Fruit fly (Drosophila melanogaster): ENCODE data around the gene CG14598.

The CG14598 gene

DNA sequence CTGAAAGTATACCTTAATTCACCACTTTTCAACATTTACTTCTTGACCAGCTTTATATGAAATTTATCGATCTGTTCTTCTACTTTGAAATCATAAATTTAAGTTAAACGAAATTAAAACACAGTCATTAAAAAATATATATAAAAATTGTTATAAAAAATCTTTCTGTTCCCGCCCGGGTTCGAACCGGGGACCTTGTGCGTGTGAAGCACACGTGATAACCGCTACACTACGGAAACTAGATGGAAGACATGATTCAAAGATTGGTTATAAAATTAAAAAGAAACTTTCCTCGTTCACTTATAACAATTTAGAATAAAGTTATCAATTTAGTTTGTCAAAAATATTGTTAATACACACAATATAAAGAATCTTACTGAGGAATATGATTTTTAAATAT lies 32.3 kb downstream of the CG14598 start:
- TF ChIP-seq CG7101 (tag; optimal IDR thresholded peaks at IDR 0.05): no peak
- no peak for TF ChIP-seq pad (GFP tag; optimal IDR thresholded peaks at IDR 0.05)

DNA sequence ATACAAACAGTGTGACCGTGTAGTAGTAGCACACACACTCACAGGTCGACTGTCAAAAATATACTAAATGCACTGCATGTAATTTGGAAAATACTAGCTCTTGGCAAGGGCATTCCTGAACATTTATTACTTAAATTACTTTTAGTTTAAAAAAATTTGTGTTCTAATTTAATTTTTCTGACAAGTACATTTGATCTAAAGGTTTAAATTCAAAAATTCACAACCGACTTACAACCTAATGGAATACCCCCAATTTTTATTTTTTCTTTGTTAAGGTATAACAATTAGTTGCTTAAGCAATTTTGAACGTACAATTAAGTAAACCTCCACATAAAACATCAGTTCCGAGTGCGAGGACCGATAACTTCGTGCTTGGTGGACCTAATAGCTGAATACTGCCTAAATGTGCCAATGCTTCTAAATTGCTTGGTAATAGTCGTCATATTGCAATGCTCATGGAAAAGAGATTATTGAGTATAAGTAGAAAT lies 34.3 kb downstream of the CG14598 start, which contains the start of gene CG1142:
Gene CG1142 (minus strand): TSS at position 15 of the 488 bp plus-strand sequence.
- peak; percentile 84 for TF ChIP-seq ovo (GFP tag; optimal IDR thresholded peaks at IDR 0.05)
- peak; percentile 98 for TF ChIP-seq CG33017 (tag; optimal IDR thresholded peaks at IDR 0.05)
- TF ChIP-seq Clk (GFP tag; optimal IDR thresholded peaks at IDR 0.05): peak; percentile 92
- peak; percentile 94 for TF ChIP-seq CG1620 (GFP tag; optimal IDR thresholded peaks at IDR 0.05)
- TF ChIP-seq cic (GFP tag; optimal IDR thresholded peaks at IDR 0.05): peak; percentile 29
- TF ChIP-seq CG12768 (GFP tag; optimal IDR thresholded peaks at IDR 0.05): peak; percentile 92
- TF ChIP-seq kay (GFP tag; ENCODE audit: borderline replicate concordance): peak; percentile 89
- peak; percentile 94 for TF ChIP-seq CG14711 (tag; optimal IDR thresholded peaks at IDR 0.05)
- TF ChIP-seq Mnt (GFP tag; optimal IDR thresholded peaks at IDR 0.05): peak; percentile 64
- TF ChIP-seq CG7045 (GFP tag; optimal IDR thresholded peaks at IDR 0.05): peak; percentile 98
- peak; percentile 92 for TF ChIP-seq toe (GFP tag; optimal IDR thresholded peaks at IDR 0.05)
- peak; percentile 94 for TF ChIP-seq CG5204 (GFP tag; optimal IDR thresholded peaks at IDR 0.05)
- peak; percentile 94 for TF ChIP-seq CG11617 (GFP tag; optimal IDR thresholded peaks at IDR 0.05)
- no peak for TF ChIP-seq cnc (optimal IDR thresholded peaks at IDR 0.05)
- TF ChIP-seq tj (GFP tag; optimal IDR thresholded peaks at IDR 0.05): peak; percentile 79
- TF ChIP-seq Hr96 (GFP tag; optimal IDR thresholded peaks at IDR 0.05): peak; percentile 89
- peak; percentile 85 for TF ChIP-seq pad (GFP tag; optimal IDR thresholded peaks at IDR 0.05)
- peak; percentile 90 for TF ChIP-seq Crg-1 (GFP tag; optimal IDR thresholded peaks at IDR 0.05)
- TF ChIP-seq bab1 (GFP tag; optimal IDR thresholded peaks at IDR 0.05): peak; percentile 99
- TF ChIP-seq CG7101 (tag; optimal IDR thresholded peaks at IDR 0.05): peak; percentile 97

DNA sequence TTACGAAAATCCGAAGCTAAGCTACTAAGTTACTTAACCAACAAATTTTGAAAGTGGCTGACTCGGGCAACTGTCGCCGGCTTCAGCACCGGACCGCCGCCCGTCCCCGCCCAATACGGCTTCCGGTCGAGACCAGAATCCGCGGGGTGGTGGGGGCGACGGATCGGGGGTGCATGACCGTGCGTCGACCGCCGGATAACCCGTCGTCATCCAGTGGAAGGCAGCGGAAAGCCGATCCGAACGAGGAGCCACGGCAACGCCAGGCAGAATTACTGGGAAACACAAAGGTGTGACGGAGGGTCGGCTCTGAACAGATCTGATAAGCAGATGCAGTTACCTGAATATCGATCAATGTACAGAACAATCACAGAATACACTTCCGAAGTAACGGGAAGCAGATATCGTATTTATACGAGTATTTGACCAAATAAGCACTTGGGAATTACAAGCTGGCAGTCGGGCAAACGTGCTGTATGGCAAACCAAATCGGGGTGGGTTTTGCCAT lies 35.1 kb downstream of the CG14598 start:
- TF ChIP-seq CG14711 (tag; optimal IDR thresholded peaks at IDR 0.05): peak; percentile 33
- TF ChIP-seq bab1 (GFP tag; optimal IDR thresholded peaks at IDR 0.05): peak; percentile 86
- TF ChIP-seq cnc (optimal IDR thresholded peaks at IDR 0.05): no peak
- peak; percentile 72 for TF ChIP-seq Crg-1 (GFP tag; optimal IDR thresholded peaks at IDR 0.05)
- peak; percentile 79 for TF ChIP-seq CG7101 (tag; optimal IDR thresholded peaks at IDR 0.05)
- TF ChIP-seq CG11617 (GFP tag; optimal IDR thresholded peaks at IDR 0.05): peak; percentile 62
- no peak for TF ChIP-seq kay (GFP tag; ENCODE audit: borderline replicate concordance)
- TF ChIP-seq CG7045 (GFP tag; optimal IDR thresholded peaks at IDR 0.05): peak; percentile 87
- peak; percentile 91 for TF ChIP-seq cic (GFP tag; optimal IDR thresholded peaks at IDR 0.05)
- peak; percentile 74 for TF ChIP-seq CG1620 (GFP tag; optimal IDR thresholded peaks at IDR 0.05)
- TF ChIP-seq ovo (GFP tag; optimal IDR thresholded peaks at IDR 0.05): peak; percentile 87
- peak; percentile 48 for TF ChIP-seq CG5204 (GFP tag; optimal IDR thresholded peaks at IDR 0.05)
- peak; percentile 80 for TF ChIP-seq toe (GFP tag; optimal IDR thresholded peaks at IDR 0.05)
- TF ChIP-seq pad (GFP tag; optimal IDR thresholded peaks at IDR 0.05): peak; percentile 82
- peak; percentile 97 for TF ChIP-seq CG12768 (GFP tag; optimal IDR thresholded peaks at IDR 0.05)
- peak; percentile 71 for TF ChIP-seq CG33017 (tag; optimal IDR thresholded peaks at IDR 0.05)
- peak; percentile 83 for TF ChIP-seq Hr96 (GFP tag; optimal IDR thresholded peaks at IDR 0.05)
- peak; percentile 80 for TF ChIP-seq Mnt (GFP tag; optimal IDR thresholded peaks at IDR 0.05)
- TF ChIP-seq tj (GFP tag; optimal IDR thresholded peaks at IDR 0.05): peak; percentile 94
- peak; percentile 72 for TF ChIP-seq Clk (GFP tag; optimal IDR thresholded peaks at IDR 0.05)

DNA sequence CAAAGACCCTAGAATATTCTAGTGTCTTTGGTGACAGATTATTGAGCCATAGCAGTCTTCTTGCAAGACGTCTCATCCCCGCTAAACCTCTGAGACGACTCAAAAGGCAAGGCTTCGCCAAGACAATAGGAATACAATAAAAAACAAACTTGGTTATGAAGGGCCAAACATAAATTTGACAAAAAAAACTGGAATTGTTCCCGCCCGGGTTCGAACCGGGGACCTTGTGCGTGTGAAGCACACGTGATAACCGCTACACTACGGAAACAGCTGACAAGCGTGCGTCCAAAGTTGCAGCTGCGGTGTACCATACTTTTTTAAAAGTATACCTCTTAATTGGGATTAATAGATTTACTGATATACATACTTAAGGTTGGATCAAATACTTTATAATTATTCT lies 36.1 kb downstream of the CG14598 start:
- TF ChIP-seq cnc (optimal IDR thresholded peaks at IDR 0.05) (no peak), ovo (GFP tag; optimal IDR thresholded peaks at IDR 0.05) (no peak), toe (GFP tag; optimal IDR thresholded peaks at IDR 0.05) (no peak), CG11617 (GFP tag; optimal IDR thresholded peaks at IDR 0.05) (no peak), tj (GFP tag; optimal IDR thresholded peaks at IDR 0.05) (no peak), CG12768 (GFP tag; optimal IDR thresholded peaks at IDR 0.05) (no peak), Hr96 (GFP tag; optimal IDR thresholded peaks at IDR 0.05) (no peak), Crg-1 (GFP tag; optimal IDR thresholded peaks at IDR 0.05) (no peak), Clk (GFP tag; optimal IDR thresholded peaks at IDR 0.05) (no peak), CG5204 (GFP tag; optimal IDR thresholded peaks at IDR 0.05) (no peak), cic (GFP tag; optimal IDR thresholded peaks at IDR 0.05) (no peak), Mnt (GFP tag; optimal IDR thresholded peaks at IDR 0.05) (no peak), CG14711 (tag; optimal IDR thresholded peaks at IDR 0.05) (no peak), bab1 (GFP tag; optimal IDR thresholded peaks at IDR 0.05) (no peak), CG7101 (tag; optimal IDR thresholded peaks at IDR 0.05) (no peak), CG1620 (GFP tag; optimal IDR thresholded peaks at IDR 0.05) (no peak)

DNA sequence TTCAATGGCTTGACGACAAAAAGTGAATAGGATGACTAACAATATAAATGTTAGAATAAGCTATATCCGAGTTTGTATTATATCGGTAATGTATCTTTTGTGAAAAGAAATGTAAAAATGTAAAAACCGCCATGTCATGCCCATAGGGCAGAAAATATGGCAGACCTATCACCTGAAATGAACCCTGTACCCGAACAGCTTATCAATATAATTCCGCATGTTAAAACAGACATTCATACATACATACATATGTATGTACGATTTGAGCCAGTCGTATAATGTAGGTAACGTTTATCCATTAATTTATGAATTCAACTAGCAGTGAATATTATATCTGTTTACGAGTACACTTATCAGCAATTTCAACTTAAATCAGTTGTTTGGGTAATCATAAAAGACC lies 50.3 kb downstream of the CG14598 start:
- TF ChIP-seq cnc (optimal IDR thresholded peaks at IDR 0.05): peak; percentile 17 to 92
- TF ChIP-seq CG12768 (GFP tag; optimal IDR thresholded peaks at IDR 0.05): no peak
- TF ChIP-seq tj (GFP tag; optimal IDR thresholded peaks at IDR 0.05): peak; percentile 33

DNA sequence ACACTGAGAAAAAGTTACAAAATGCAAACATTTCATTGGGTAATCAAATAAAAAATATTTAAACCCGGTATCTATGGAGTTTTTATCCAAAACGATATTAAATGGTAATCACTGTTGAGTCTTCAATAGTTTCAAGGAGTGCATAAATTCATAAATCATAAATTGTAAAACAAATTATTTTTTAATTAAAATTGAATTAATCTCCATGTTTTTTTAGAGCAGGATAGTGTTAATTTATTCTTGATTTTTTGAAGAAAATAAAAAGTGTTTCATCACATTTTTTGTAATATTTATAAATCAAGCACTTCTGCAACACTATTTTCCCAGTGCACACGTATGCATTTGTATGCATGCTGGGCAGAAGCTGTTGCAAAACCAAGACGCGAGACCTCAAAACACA lies 51.3 kb downstream of the CG14598 start:
- TF ChIP-seq bab1 (GFP tag; optimal IDR thresholded peaks at IDR 0.05): peak; percentile 48
- TF ChIP-seq cnc (optimal IDR thresholded peaks at IDR 0.05): no peak
- no peak for TF ChIP-seq toe (GFP tag; optimal IDR thresholded peaks at IDR 0.05)

DNA sequence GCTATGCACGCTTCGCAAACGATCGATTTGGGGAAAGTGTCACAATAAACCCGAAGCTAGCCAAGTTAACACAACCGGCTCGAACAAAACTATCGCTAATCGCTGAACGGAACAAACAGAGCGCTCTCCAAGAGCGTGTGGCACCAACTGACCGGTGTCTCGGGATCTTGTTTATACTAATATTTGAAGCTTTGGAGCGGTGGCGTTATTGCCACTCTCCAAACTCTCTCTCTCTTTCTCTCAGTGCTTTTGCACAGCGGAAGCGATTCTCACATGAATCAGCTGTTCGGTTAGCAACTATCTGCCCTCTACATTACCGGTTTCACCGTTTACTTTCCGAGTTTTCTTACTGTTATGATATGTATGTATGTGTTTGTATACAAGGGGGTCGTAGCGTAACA lies 51.9 kb downstream of the CG14598 start:
- TF ChIP-seq cic (GFP tag; optimal IDR thresholded peaks at IDR 0.05): peak; percentile 7
- peak; percentile 81 for TF ChIP-seq pad (GFP tag; optimal IDR thresholded peaks at IDR 0.05)
- TF ChIP-seq CG5204 (GFP tag; optimal IDR thresholded peaks at IDR 0.05): no peak
- TF ChIP-seq kay (GFP tag; ENCODE audit: borderline replicate concordance): no peak
- TF ChIP-seq cnc (optimal IDR thresholded peaks at IDR 0.05): no peak
- no peak for TF ChIP-seq CG14711 (tag; optimal IDR thresholded peaks at IDR 0.05)
- TF ChIP-seq CG1620 (GFP tag; optimal IDR thresholded peaks at IDR 0.05): no peak
- TF ChIP-seq ovo (GFP tag; optimal IDR thresholded peaks at IDR 0.05): peak; percentile 95
- peak; percentile 4 for TF ChIP-seq CG12768 (GFP tag; optimal IDR thresholded peaks at IDR 0.05)
- peak; percentile 7 for TF ChIP-seq Crg-1 (GFP tag; optimal IDR thresholded peaks at IDR 0.05)
- TF ChIP-seq Clk (GFP tag; optimal IDR thresholded peaks at IDR 0.05): no peak
- no peak for TF ChIP-seq Hr96 (GFP tag; optimal IDR thresholded peaks at IDR 0.05)
- TF ChIP-seq bab1 (GFP tag; optimal IDR thresholded peaks at IDR 0.05): peak; percentile 50
- TF ChIP-seq tj (GFP tag; optimal IDR thresholded peaks at IDR 0.05): no peak
- TF ChIP-seq CG33017 (tag; optimal IDR thresholded peaks at IDR 0.05): peak; percentile 31
- no peak for TF ChIP-seq CG7045 (GFP tag; optimal IDR thresholded peaks at IDR 0.05)
- no peak for TF ChIP-seq CG11617 (GFP tag; optimal IDR thresholded peaks at IDR 0.05)
- TF ChIP-seq toe (GFP tag; optimal IDR thresholded peaks at IDR 0.05): no peak
- no peak for TF ChIP-seq Mnt (GFP tag; optimal IDR thresholded peaks at IDR 0.05)
- peak; percentile 30 for TF ChIP-seq CG7101 (tag; optimal IDR thresholded peaks at IDR 0.05)
